Fruit fly (Drosophila melanogaster) whole organism, embryonic: Measurements from ENCODE around the gene CG31960.

Experiments used
- Ada2b ChIP-seq: fragments of 200-800 bp; sonication (Bioruptor generic); IDR thresholded peaks from 2 replicates; pipeline ENCODE4 v1.3.6; 2022; ENCODE audit warnings: missing biosample characterization, missing genetic modification characterization
- B-H1 ChIP-seq: fragments of 200-800 bp; sonication (Bioruptor generic); IDR thresholded peaks from 3 replicates; pipeline ENCODE4 v1.3.6; 2022; ENCODE audit warnings: missing biosample characterization, missing genetic modification characterization
- Blimp-1 ChIP-seq: fragments of 200-800 bp; sonication (Bioruptor generic); optimal IDR thresholded peaks from 3 replicates; lab custom pipeline; 2018; ENCODE audit warnings: missing biosample characterization, missing genetic modification characterization, mild to moderate bottlenecking, moderate library complexity, missing genetic modification reagents
- CG10147 ChIP-seq: fragments of 200-800 bp; sonication (Bioruptor generic); optimal IDR thresholded peaks from 2 replicates; lab custom pipeline; 2019; ENCODE audit warnings: missing biosample characterization, mild to moderate bottlenecking, missing genetic modification characterization, moderate library complexity
- CG10267 ChIP-seq: fragments of 200-800 bp; sonication (Bioruptor generic); optimal IDR thresholded peaks from 2 replicates; lab custom pipeline; 2018; ENCODE audit warnings: missing biosample characterization, mild to moderate bottlenecking, missing genetic modification characterization, moderate library complexity
- CG10321 ChIP-seq: fragments of 200-800 bp; sonication (Bioruptor generic); IDR thresholded peaks from 2 replicates; pipeline ENCODE4 v1.3.6; 2022; ENCODE audit warnings: missing biosample characterization, missing genetic modification characterization
- CG10654 ChIP-seq: fragments of 200-800 bp; sonication (Bioruptor generic); optimal IDR thresholded peaks from 2 replicates; lab custom pipeline; 2016; ENCODE audit warnings: missing biosample characterization, missing genetic modification characterization
- CG13624 ChIP-seq: fragments of 200-800 bp; sonication (Bioruptor generic); optimal IDR thresholded peaks from 2 replicates; lab custom pipeline; 2016; ENCODE audit warnings: missing biosample characterization, missing genetic modification characterization
- CG1529 ChIP-seq: fragments of 200-800 bp; sonication (Bioruptor generic); optimal IDR thresholded peaks from 3 replicates; lab custom pipeline; 2018; ENCODE audit warnings: missing biosample characterization, missing genetic modification characterization
- CG15514 ChIP-seq: fragments of 200-800 bp; sonication (Bioruptor generic); optimal IDR thresholded peaks from 3 replicates; lab custom pipeline; 2017; ENCODE audit warnings: missing biosample characterization, missing genetic modification characterization, mild to moderate bottlenecking, moderate library complexity, missing genetic modification reagents
- CG1602 ChIP-seq: fragments of 200-800 bp; sonication (Bioruptor generic); optimal IDR thresholded peaks from 3 replicates; lab custom pipeline; 2016; ENCODE audit warnings: missing biosample characterization, missing genetic modification characterization
- CG30431 ChIP-seq: fragments of 200-800 bp; sonication (Bioruptor generic); optimal IDR thresholded peaks from 2 replicates; lab custom pipeline; 2017; ENCODE audit warnings: missing biosample characterization, missing genetic modification characterization
- CG3281 ChIP-seq: fragments of 200-800 bp; sonication (Bioruptor generic); optimal IDR thresholded peaks from 3 replicates; lab custom pipeline; 2017; ENCODE audit warnings: missing biosample characterization, mild to moderate bottlenecking, missing genetic modification characterization
- CG3995 ChIP-seq: fragments of 200-800 bp; sonication (Bioruptor generic); optimal IDR thresholded peaks from 3 replicates; lab custom pipeline; 2016; ENCODE audit warnings: missing biosample characterization, missing genetic modification characterization
- CG4404 ChIP-seq: fragments of 200-800 bp; sonication (Bioruptor generic); IDR thresholded peaks from 2 replicates; pipeline ENCODE4 v1.3.6; 2022; ENCODE audit warnings: missing biosample characterization, missing genetic modification characterization
- CG4617 ChIP-seq: fragments of 200-800 bp; sonication (Bioruptor generic); optimal IDR thresholded peaks from 3 replicates; lab custom pipeline; 2016; ENCODE audit warnings: missing biosample characterization, missing genetic modification characterization, borderline replicate concordance
- CG6654 ChIP-seq: fragments of 200-800 bp; sonication (Bioruptor generic); optimal IDR thresholded peaks from 2 replicates; lab custom pipeline; 2017; ENCODE audit warnings: missing biosample characterization, mild to moderate bottlenecking, missing genetic modification characterization
- CG8089 ChIP-seq: fragments of 200-800 bp; sonication (Bioruptor generic); optimal IDR thresholded peaks from 3 replicates; lab custom pipeline; 2016; ENCODE audit warnings: missing biosample characterization, missing genetic modification characterization
- CG8290 ChIP-seq, 3 experiments: fragments of 200-800 bp; sonication (Bioruptor generic); optimal IDR thresholded peaks; 2 replicates each; lab custom pipeline; 2016 to 2019; ENCODE audit warnings: missing biosample characterization in 3 of 3, missing genetic modification characterization in 3 of 3, mild to moderate bottlenecking in 2 of 3, moderate library complexity in 1 of 3
- CG8388 ChIP-seq: fragments of 200-800 bp; sonication (Bioruptor generic); optimal IDR thresholded peaks from 2 replicates; lab custom pipeline; 2019; ENCODE audit warnings: missing biosample characterization, mild to moderate bottlenecking, missing genetic modification characterization, moderate library complexity
- CG8478 ChIP-seq: fragments of >200 bp; optimal IDR thresholded peaks from 2 replicates; lab custom pipeline; 2018
- Dbx ChIP-seq: fragments of 200-800 bp; sonication (Bioruptor generic); IDR thresholded peaks from 3 replicates; pipeline ENCODE4 v1.3.6; 2022; ENCODE audit warnings: missing biosample characterization, missing genetic modification characterization
- Dll ChIP-seq: fragments of 200-800 bp; sonication (Bioruptor generic); IDR thresholded peaks from 4 replicates; pipeline ENCODE4 v1.3.6; 2022; ENCODE audit warnings: missing biosample characterization, missing genetic modification characterization; ENCODE audit not compliant: partially characterized antibody
- Ets65A ChIP-seq: fragments of 200-800 bp; sonication (Bioruptor generic); peaks from one replicate; lab custom pipeline; 2016; ENCODE audit warnings: missing biosample characterization, missing genetic modification characterization
- HLH4C ChIP-seq: fragments of 200-800 bp; sonication (Bioruptor generic); IDR thresholded peaks from 3 replicates; pipeline ENCODE4 v1.3.6; 2022; ENCODE audit warnings: missing biosample characterization, missing genetic modification characterization; ENCODE audit not compliant: partially characterized antibody
- Hmx ChIP-seq: fragments of 200-800 bp; sonication (Bioruptor generic); optimal IDR thresholded peaks from 2 replicates; lab custom pipeline; 2016; ENCODE audit warnings: missing biosample characterization, missing genetic modification characterization
- Med ChIP-seq: fragments of 200-800 bp; sonication (Bioruptor generic); peaks from one replicate; lab custom pipeline; 2016; ENCODE audit warnings: missing biosample characterization, missing genetic modification characterization, mild to moderate bottlenecking, inconsistent platforms, moderate library complexity
- Myb ChIP-seq: fragments of 200-800 bp; sonication (Bioruptor generic); optimal IDR thresholded peaks from 2 replicates; lab custom pipeline; 2016; ENCODE audit warnings: missing biosample characterization, missing genetic modification characterization
- Nf-YB ChIP-seq: fragments of 200-800 bp; sonication (Bioruptor generic); optimal IDR thresholded peaks from 3 replicates; lab custom pipeline; 2019; ENCODE audit warnings: missing biosample characterization, mild to moderate bottlenecking, missing genetic modification characterization, moderate library complexity
- Side ChIP-seq: fragments of 200-800 bp; sonication (Bioruptor generic); optimal IDR thresholded peaks from 2 replicates; lab custom pipeline; 2016; ENCODE audit warnings: missing biosample characterization, missing genetic modification characterization
- ara ChIP-seq: fragments of 200-800 bp; sonication (Bioruptor generic); IDR thresholded peaks from 2 replicates; pipeline ENCODE4 v1.3.6; 2022; ENCODE audit warnings: missing biosample characterization, missing genetic modification characterization
- bab2 ChIP-seq: fragments of 200-800 bp; sonication (Bioruptor generic); optimal IDR thresholded peaks from 2 replicates; lab custom pipeline; 2016; ENCODE audit warnings: missing biosample characterization, missing genetic modification characterization
- croc ChIP-seq: fragments of 200-800 bp; sonication (Bioruptor generic); conservative IDR thresholded peaks from 3 replicates; pipeline ENCODE4 v1.3.6; 2022; ENCODE audit warnings: missing biosample characterization, missing genetic modification characterization
- fd64A ChIP-seq: fragments of 200-800 bp; sonication (Bioruptor generic); optimal IDR thresholded peaks from 3 replicates; lab custom pipeline; 2018; ENCODE audit warnings: missing biosample characterization, mild to moderate bottlenecking, missing genetic modification characterization
- gcm2 ChIP-seq: fragments of 200-800 bp; sonication (Bioruptor generic); optimal IDR thresholded peaks from 2 replicates; lab custom pipeline; 2016; ENCODE audit warnings: missing biosample characterization, missing genetic modification characterization
- gsb-n ChIP-seq: fragments of 200-800 bp; sonication (Bioruptor generic); optimal IDR thresholded peaks from 3 replicates; lab custom pipeline; 2018; ENCODE audit warnings: missing biosample characterization, mild to moderate bottlenecking, missing genetic modification characterization
- klu ChIP-seq: fragments of 200-800 bp; sonication (Bioruptor generic); IDR thresholded peaks from 2 replicates; pipeline ENCODE4 v1.3.6; 2022; ENCODE audit warnings: missing biosample characterization, missing genetic modification characterization
- kni ChIP-seq: fragments of 200-800 bp; sonication (Bioruptor generic); optimal IDR thresholded peaks from 3 replicates; lab custom pipeline; 2017; ENCODE audit warnings: mild to moderate bottlenecking, missing biosample characterization, missing genetic modification reagents, missing genetic modification characterization
- nerfin-1 ChIP-seq: fragments of 200-800 bp; sonication (Bioruptor generic); optimal IDR thresholded peaks from 3 replicates; lab custom pipeline; 2019; ENCODE audit warnings: missing biosample characterization, mild to moderate bottlenecking, missing genetic modification characterization, moderate library complexity
- nmo ChIP-seq: fragments of 200-800 bp; sonication (Bioruptor generic); optimal IDR thresholded peaks from 2 replicates; lab custom pipeline; 2018; ENCODE audit warnings: missing biosample characterization, mild to moderate bottlenecking, missing genetic modification characterization, moderate library complexity
- odd ChIP-seq: fragments of 200-800 bp; sonication (Bioruptor generic); optimal IDR thresholded peaks from 2 replicates; lab custom pipeline; 2017; ENCODE audit warnings: missing biosample characterization, mild to moderate bottlenecking, missing genetic modification characterization
- peb ChIP-seq: fragments of 200-800 bp; sonication (Bioruptor generic); IDR thresholded peaks from 2 replicates; pipeline ENCODE4 v1.3.6; 2022; ENCODE audit warnings: missing biosample characterization, missing genetic modification characterization
- pzg ChIP-seq: fragments of 200-800 bp; sonication (Bioruptor generic); optimal IDR thresholded peaks from 3 replicates; lab custom pipeline; 2018; ENCODE audit warnings: missing biosample characterization, mild to moderate bottlenecking, missing genetic modification characterization, moderate library complexity
- sc ChIP-seq, 3 experiments: fragments of >200 bp in 2 of 3; fragments of 200-800 bp in 1 of 3; sonication (Bioruptor generic) in 1 of 3; optimal IDR thresholded peaks; 2 replicates in 2 of 3; 3 replicates in 1 of 3; lab custom pipeline; 2017; ENCODE audit warnings: mild to moderate bottlenecking in 1 of 3, missing biosample characterization in 1 of 3, missing genetic modification characterization in 1 of 3, missing genetic modification reagents in 1 of 3
- sd ChIP-seq: fragments of 200-800 bp; sonication (Bioruptor generic); optimal IDR thresholded peaks from 3 replicates; lab custom pipeline; 2018; ENCODE audit warnings: missing biosample characterization, mild to moderate bottlenecking, missing genetic modification characterization, moderate library complexity
- seq ChIP-seq: fragments of 200-800 bp; sonication (Bioruptor generic); IDR thresholded peaks from 2 replicates; pipeline ENCODE4 v1.3.6; 2022; ENCODE audit warnings: missing biosample characterization, missing genetic modification characterization
- shn ChIP-seq: fragments of 200-800 bp; sonication (Bioruptor generic); optimal IDR thresholded peaks from 3 replicates; lab custom pipeline; 2016; ENCODE audit warnings: missing biosample characterization, missing genetic modification characterization
- stwl ChIP-seq: fragments of 200-800 bp; sonication (Bioruptor generic); optimal IDR thresholded peaks from 3 replicates; lab custom pipeline; 2018; ENCODE audit warnings: missing biosample characterization, mild to moderate bottlenecking, missing genetic modification characterization, moderate library complexity
- usp ChIP-seq: fragments of >200 bp; optimal IDR thresholded peaks from 2 replicates; lab custom pipeline; 2017; ENCODE audit warnings: missing biosample characterization, missing genetic modification characterization

Gene CG31960

DNA sequence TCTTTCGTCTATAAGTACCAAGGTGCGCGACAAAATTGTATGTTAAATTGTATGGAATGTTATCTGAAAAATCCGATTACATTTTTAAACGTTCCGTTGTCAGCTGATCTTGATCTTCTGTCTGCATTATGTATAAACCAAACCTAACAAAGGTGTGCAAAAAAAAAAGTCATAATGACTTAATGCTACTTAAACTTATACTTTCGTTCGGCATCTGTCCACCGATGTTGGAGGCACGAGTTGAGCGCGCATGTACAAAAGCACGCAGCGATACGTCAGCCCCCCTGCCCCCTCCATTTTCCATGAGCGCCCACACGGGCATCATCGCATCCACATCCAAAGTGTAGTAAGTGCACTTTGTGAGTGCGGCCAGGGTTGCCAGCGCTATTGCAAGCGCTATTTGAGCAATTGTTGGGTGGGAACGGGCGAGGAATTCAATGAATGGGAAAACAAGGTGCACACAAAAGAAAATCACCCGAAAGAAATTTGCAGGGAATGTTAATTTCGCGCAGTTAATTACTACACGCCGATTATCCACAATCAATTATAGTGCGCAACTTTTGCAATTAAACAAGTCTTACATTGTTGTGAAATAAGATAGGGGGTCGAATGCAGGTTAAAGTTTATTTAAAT is 20.0 kb downstream of the CG31960 start (continued):
- TF ChIP-seq Myb (GFP tag; lab: Kevin White, UChicago) (peak; percentile 90), Ets65A (GFP tag; lab: Kevin White, UChicago) (peak; percentile 100), CG3281 (GFP tag; lab: Kevin White, UChicago) (peak; percentile 97), CG8290 (GFP tag; optimal IDR thresholded peaks at IDR 0.05; lab: Kevin White, UChicago) (peak; percentile 92), CG8290 (tag; optimal IDR thresholded peaks at IDR 0.05; lab: Kevin White, UChicago) (peak; percentile 91 to 99), Side (GFP tag; lab: Kevin White, UChicago) (peak; percentile 98), CG4404 (GFP tag; lab: Robert Waterston, UW) (peak; percentile 89), stwl (tag; lab: Kevin White, UChicago) (peak; percentile 66), CG10654 (GFP tag; lab: Kevin White, UChicago) (peak; percentile 97), CG15514 (peak; percentile 94), seq (GFP tag; lab: Robert Waterston, UW) (peak; percentile 99), CG30431 (GFP tag; lab: Kevin White, UChicago) (peak; percentile 97), CG10147 (GFP tag; lab: Kevin White, UChicago) (peak; percentile 97), CG3995 (peak; percentile 71), CG13624 (GFP tag; lab: Kevin White, UChicago) (peak; percentile 98), Ada2b (GFP tag; lab: Robert Waterston, UW) (peak; percentile 98), CG8089 (GFP tag; lab: Kevin White, UChicago) (peak; percentile 95), CG8478 (lab: Kevin White, UChicago) (no peak), sd (tag; lab: Kevin White, UChicago) (peak; percentile 96), gcm2 (peak; percentile 92), Nf-YB (peak; percentile 89), bab2 (peak; percentile 98), kni (GFP tag; lab: Kevin White, UChicago) (peak; percentile 98), usp (GFP tag; lab: Kevin White, UChicago) (no peak), Blimp-1 (GFP tag; lab: Kevin White, UChicago) (peak; percentile 98), odd (GFP tag; lab: Kevin White, UChicago) (peak; percentile 96), B-H1 (peak; percentile 97), gsb-n (tag; lab: Kevin White, UChicago) (peak; percentile 98), shn (GFP tag; lab: Kevin White, UChicago) (peak; percentile 95), klu (GFP tag; lab: Robert Waterston, UW) (peak; percentile 91), pzg (GFP tag; lab: Kevin White, UChicago) (peak; percentile 30), Hmx (GFP tag; lab: Kevin White, UChicago) (peak; percentile 84), CG4617 (peak; percentile 92), ara (peak; percentile 98), Med (peak; percentile 100), Dbx (GFP tag; lab: Robert Waterston, UW) (peak; percentile 95), CG10267 (tag; lab: Kevin White, UChicago) (peak; percentile 94), fd64A (GFP tag; lab: Kevin White, UChicago) (peak; percentile 99), CG8388 (GFP tag; lab: Kevin White, UChicago) (peak; percentile 99), CG6654 (GFP tag; lab: Kevin White, UChicago) (peak; percentile 92), CG1602 (peak; percentile 95), CG1529 (GFP tag; lab: Kevin White, UChicago) (peak; percentile 98), nerfin-1 (tag; lab: Kevin White, UChicago) (peak; percentile 98), peb (GFP tag; lab: Robert Waterston, UW) (peak; percentile 96), croc (GFP tag; lab: Robert Waterston, UW) (peak; percentile 97), CG10321 (GFP tag; lab: Robert Waterston, UW) (peak; percentile 82), HLH4C (GFP tag; lab: Robert Waterston, UW) (no peak), nmo (GFP tag; lab: Kevin White, UChicago) (peak; percentile 99), Dll (peak; percentile 38; the same call in 1 of the 4 replicates), sc (optimal IDR thresholded peaks at IDR 0.05; lab: Kevin White, UChicago) (no peak), sc (GFP tag; optimal IDR thresholded peaks at IDR 0.05; lab: Kevin White, UChicago) (peak; percentile 97)
